Worm (Caenorhabditis elegans) whole organism, L4/young adult: ENCODE data around the gene srh-73.
"Not testable (repeated sequence)": the region's sequence is repeated elsewhere in the genome, so short reads cannot be mapped to it uniquely, and the experiment has no call there.

Source experiments
- W03F9.2 ChIP-seq: fragments of 150-350 bp; optimal IDR thresholded peaks from 2 replicates; lab custom pipeline; 2014; ENCODE audit warnings: missing biosample characterization, missing genetic modification characterization
- dao-5 ChIP-seq: sonication (generic microtip); optimal IDR thresholded peaks from 2 replicates; lab custom pipeline; 2016; ENCODE audit warnings: missing genotype, missing genetic modification characterization, moderate library complexity, missing compliant biosample characterization
- him-1 ChIP-seq: sonication (generic microtip); optimal IDR thresholded peaks from 2 replicates; lab custom pipeline; 2016; ENCODE audit warnings: missing genotype, missing genetic modification reagents, missing genetic modification characterization, missing compliant biosample characterization

DNA sequence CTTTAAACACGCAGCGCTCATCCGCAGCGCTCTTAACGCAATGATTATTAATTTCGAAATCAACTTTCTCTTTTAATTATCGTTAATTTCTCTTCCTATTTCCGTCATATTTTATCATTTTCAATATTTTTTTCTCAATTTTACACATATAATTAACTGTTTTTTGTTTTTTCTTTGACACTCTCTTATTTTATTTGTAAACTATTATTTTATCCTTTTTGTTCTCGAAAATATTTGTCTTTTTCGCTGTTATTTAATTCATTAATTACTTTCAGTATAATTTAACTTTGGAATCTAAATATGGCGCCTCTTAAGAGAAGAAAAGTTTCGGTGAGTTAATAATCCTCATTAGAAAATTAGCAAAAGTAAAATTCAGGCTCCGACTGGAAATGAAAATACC, 24.2 kb downstream of the srh-73 start, which contains the start of gene F49C5.3:
- not testable (repeated sequence) for TF ChIP-seq him-1, dao-5, W03F9.2 (tag; lab: Kevin White, UChicago)
